Fruit fly (Drosophila melanogaster): ENCODE measurements around the gene alphaTub85E.

Gene alphaTub85E

dm6 chr3R:9767620-9768592 is 34.9 kb upstream of the alphaTub85E start, which contains the start of gene Naa80 (continued):
- TF ChIP-seq CG9817 (tag; optimal IDR thresholded peaks at IDR 0.05) (peak; percentile 60), pfk (GFP tag; optimal IDR thresholded peaks at IDR 0.05) (no peak), Antp (GFP tag; optimal IDR thresholded peaks at IDR 0.05) (peak; percentile 89), CG6175 (GFP tag; IDR thresholded peaks at IDR 0.05) (peak; percentile 70; the same call in 2 of the 3 replicates), CG3995 (GFP tag; optimal IDR thresholded peaks at IDR 0.05) (peak; percentile 68), CG4730 (GFP tag; IDR thresholded peaks at IDR 0.05) (no peak), disco-r (GFP tag; optimal IDR thresholded peaks at IDR 0.05) (peak; percentile 7), CG7963 (GFP tag; IDR thresholded peaks at IDR 0.05; ENCODE audit: partially characterized antibody) (no peak), NK7.1 (GFP tag; optimal IDR thresholded peaks at IDR 0.05) (peak; percentile 31), tx (GFP tag; optimal IDR thresholded peaks at IDR 0.05) (peak; percentile 69), Dref (GFP tag; IDR thresholded peaks at IDR 0.05) (peak; percentile 50), unpg (GFP tag; optimal IDR thresholded peaks at IDR 0.05) (peak; percentile 37), tgo (GFP tag; IDR thresholded peaks at IDR 0.05) (peak; percentile 18; the same call in 1 of the 3 replicates), zf30C (GFP tag; optimal IDR thresholded peaks at IDR 0.05) (no peak), CG12236 (GFP tag; optimal IDR thresholded peaks at IDR 0.05) (no peak), ab (GFP tag; optimal IDR thresholded peaks at IDR 0.05) (no peak), pum (GFP tag; optimal IDR thresholded peaks at IDR 0.05) (peak; percentile 78), Hr3 (GFP tag; optimal IDR thresholded peaks at IDR 0.05) (peak; percentile 54), CG32532 (GFP tag; IDR thresholded peaks at IDR 0.05) (peak; percentile 61; the same call in 1 of the 2 replicates), CG31441 (GFP tag; IDR thresholded peaks at IDR 0.05) (no peak; the same call in 1 of the 2 replicates), mld (GFP tag; IDR thresholded peaks at IDR 0.05; ENCODE audit: partially characterized antibody) (no peak), Lpt (GFP tag; optimal IDR thresholded peaks at IDR 0.05) (no peak), CG6272 (GFP tag; IDR thresholded peaks at IDR 0.05) (no peak), GATAe (GFP tag; conservative IDR thresholded peaks at IDR 0.05) (no peak), CG3726 (GFP tag; IDR thresholded peaks at IDR 0.05) (no peak), Optix (GFP tag; IDR thresholded peaks at IDR 0.05) (no peak), CG34376 (GFP tag; optimal IDR thresholded peaks at IDR 0.05) (peak; percentile 50), kay (GFP tag; optimal IDR thresholded peaks at IDR 0.05) (peak; percentile 71), CG13894 (tag; optimal IDR thresholded peaks at IDR 0.05) (peak; percentile 56), CG17186 (GFP tag; optimal IDR thresholded peaks at IDR 0.05) (peak; percentile 64), CG12071 (GFP tag; optimal IDR thresholded peaks at IDR 0.05) (peak; percentile 32), Rfx (GFP tag; IDR thresholded peaks at IDR 0.05) (peak; percentile 88), Fer1 (GFP tag; optimal IDR thresholded peaks at IDR 0.05) (peak; percentile 62), CG11398 (GFP tag; optimal IDR thresholded peaks at IDR 0.05) (peak; percentile 58), ase (GFP tag; IDR thresholded peaks at IDR 0.05) (0 out of 3 replicates have a peak, but pooled peaks have one; percentile 34), grau (tag; optimal IDR thresholded peaks at IDR 0.05) (peak; percentile 53), CG11247 (GFP tag; IDR thresholded peaks at IDR 0.05) (peak; percentile 79), D (optimal IDR thresholded peaks at IDR 0.05) (no peak), D (GFP tag; optimal IDR thresholded peaks at IDR 0.05) (no peak), Tbp (GFP tag; optimal IDR thresholded peaks at IDR 0.05) (peak; percentile 9), CoRest (tag; optimal IDR thresholded peaks at IDR 0.05) (peak; percentile 6), run (tag; optimal IDR thresholded peaks at IDR 0.05) (no peak), tio (GFP tag; optimal IDR thresholded peaks at IDR 0.05) (no peak), CG16813 (GFP tag; IDR thresholded peaks at IDR 0.05; ENCODE audit: partially characterized antibody) (peak; percentile 46; the same call in 1 of the 3 replicates), fd64A (GFP tag; optimal IDR thresholded peaks at IDR 0.05) (no peak), CG17829 (tag; optimal IDR thresholded peaks at IDR 0.05) (peak; percentile 58), yki (optimal IDR thresholded peaks at IDR 0.05) (no peak), CG10366 (GFP tag; IDR thresholded peaks at IDR 0.05) (peak; percentile 41; the same call in 1 of the 2 replicates), Abd-B (GFP tag; optimal IDR thresholded peaks at IDR 0.05) (peak; percentile 15)

Data from whole organism, embryonic.